Worm (Caenorhabditis elegans): ENCODE data around the gene sdz-33.

- no peak for TF ChIP-seq lin-11 (tag; optimal IDR thresholded peaks at IDR 0.05)
- TF ChIP-seq pqm-1 (tag; optimal IDR thresholded peaks at IDR 0.05), result no peak
- TF ChIP-seq fkh-10 (GFP tag; optimal IDR thresholded peaks at IDR 0.05), result no peak
- TF ChIP-seq ceh-22 (tag; optimal IDR thresholded peaks at IDR 0.05), result no peak
- no peak for TF ChIP-seq unc-86 (tag; optimal IDR thresholded peaks at IDR 0.05)
- TF ChIP-seq ceh-9 (tag; optimal IDR thresholded peaks at IDR 0.05), result no peak
- no peak for TF ChIP-seq odd-2 (tag; optimal IDR thresholded peaks at IDR 0.05)
- TF ChIP-seq nfya-1 (tag; optimal IDR thresholded peaks at IDR 0.05), result no peak
- TF ChIP-seq unc-42 (tag; optimal IDR thresholded peaks at IDR 0.05), result no peak
- TF ChIP-seq pros-1 (tag; optimal IDR thresholded peaks at IDR 0.05), result no peak
- TF ChIP-seq npax-4 (tag; optimal IDR thresholded peaks at IDR 0.05), result no peak
- no peak for TF ChIP-seq fax-1 (tag; optimal IDR thresholded peaks at IDR 0.05)
- no peak for TF ChIP-seq F13H6.1 (tag; optimal IDR thresholded peaks at IDR 0.05)
- TF ChIP-seq unc-55 (GFP tag; optimal IDR thresholded peaks at IDR 0.05), result no peak
Observed at ce11 chrIII:11949276-11949879, 42.1 kb downstream of the sdz-33 start.
